Fruit fly (Drosophila melanogaster) whole organism, embryonic: Measurements from ENCODE around the gene CG32298.

ENCODE experiments used
- CG1024 ChIP-seq: fragments of 200-800 bp; sonication (Bioruptor generic); IDR thresholded peaks from 2 replicates; pipeline ENCODE4 v1.3.6; 2022; ENCODE audit warnings: missing biosample characterization, missing genetic modification characterization
- CG10565 ChIP-seq: fragments of 200-800 bp; sonication (Bioruptor generic); optimal IDR thresholded peaks from 3 replicates; lab custom pipeline; 2016; ENCODE audit warnings: missing biosample characterization, mild to moderate bottlenecking, missing genetic modification characterization
- CG11504 ChIP-seq: fragments of 200-800 bp; sonication (Bioruptor generic); optimal IDR thresholded peaks from 3 replicates; lab custom pipeline; 2019; ENCODE audit warnings: missing biosample characterization, mild to moderate bottlenecking, missing genetic modification characterization, moderate library complexity
- CG17328 ChIP-seq: fragments of 200-800 bp; sonication (Bioruptor generic); IDR thresholded peaks from 2 replicates; pipeline ENCODE4 v1.3.6; 2022; ENCODE audit warnings: missing biosample characterization, missing genetic modification characterization
- CG6272 ChIP-seq: fragments of 200-800 bp; sonication (Bioruptor generic); IDR thresholded peaks from 2 replicates; pipeline ENCODE4 v1.3.6; 2022; ENCODE audit warnings: missing biosample characterization, missing genetic modification characterization
- CG9797 ChIP-seq: fragments of 200-800 bp; sonication (Bioruptor generic); optimal IDR thresholded peaks from 3 replicates; lab custom pipeline; 2018; ENCODE audit warnings: missing biosample characterization, mild to moderate bottlenecking, missing genetic modification characterization
- Dip3 ChIP-seq: fragments of 200-800 bp; sonication (Bioruptor generic); optimal IDR thresholded peaks from 3 replicates; lab custom pipeline; 2016; ENCODE audit warnings: missing biosample characterization, missing genetic modification characterization
- Hmx ChIP-seq: fragments of 200-800 bp; sonication (Bioruptor generic); optimal IDR thresholded peaks from 2 replicates; lab custom pipeline; 2016; ENCODE audit warnings: missing biosample characterization, missing genetic modification characterization
- Optix ChIP-seq: fragments of 200-800 bp; sonication (Bioruptor generic); IDR thresholded peaks from 3 replicates; pipeline ENCODE4 v1.3.6; 2022; ENCODE audit warnings: missing biosample characterization, missing genetic modification characterization
- Scr ChIP-seq: fragments of 200-800 bp; sonication (Bioruptor generic); IDR thresholded peaks from 2 replicates; pipeline ENCODE4 v1.3.6; 2022; ENCODE audit warnings: missing biosample characterization, missing genetic modification characterization; ENCODE audit not compliant: partially characterized antibody
- bigmax ChIP-seq: fragments of 200-800 bp; sonication (Bioruptor generic); optimal IDR thresholded peaks from 2 replicates; lab custom pipeline; 2018; ENCODE audit warnings: missing biosample characterization, mild to moderate bottlenecking, missing genetic modification characterization
- gcm ChIP-seq: fragments of 200-800 bp; sonication (Bioruptor generic); optimal IDR thresholded peaks from 2 replicates; lab custom pipeline; 2019; ENCODE audit warnings: missing biosample characterization, mild to moderate bottlenecking, missing genetic modification characterization, moderate library complexity
- pho ChIP-seq: fragments of 200-800 bp; sonication (Bioruptor generic); optimal IDR thresholded peaks from 2 replicates; lab custom pipeline; 2016; ENCODE audit warnings: missing biosample characterization, missing genetic modification characterization
- sim ChIP-seq: fragments of 200-800 bp; sonication (Bioruptor generic); IDR thresholded peaks from 2 replicates; pipeline ENCODE4 v1.3.6; 2022; ENCODE audit warnings: missing biosample characterization, missing genetic modification characterization

dm6 chr3L:2373421-2374043 lies 17.3 kb downstream of the CG32298 start, which contains the start of the genes mRpL23 and CG9004:
- TF ChIP-seq CG6272 (GFP tag; lab: Robert Waterston, UW), result peak; percentile 100
- peak; percentile 99 for TF ChIP-seq pho (GFP tag; lab: Kevin White, UChicago)
- peak; percentile 97 for TF ChIP-seq Hmx (GFP tag; lab: Kevin White, UChicago)
- TF ChIP-seq Dip3 (GFP tag; lab: Kevin White, UChicago), result peak; percentile 99
- peak; percentile 98 for TF ChIP-seq gcm
- 0 out of 2 replicates have a peak, but pooled peaks have one; percentile 20 for TF ChIP-seq Scr
- TF ChIP-seq CG9797, result peak; percentile 70
- TF ChIP-seq Optix (GFP tag; lab: Robert Waterston, UW), result peak; percentile 99
- peak; percentile 97 for TF ChIP-seq CG1024 (GFP tag; lab: Robert Waterston, UW)
- TF ChIP-seq CG10565 (GFP tag; lab: Kevin White, UChicago), result peak; percentile 94
- peak; percentile 100 for TF ChIP-seq CG17328 (GFP tag; lab: Robert Waterston, UW)
- TF ChIP-seq bigmax, result peak; percentile 66
- peak; percentile 98 for TF ChIP-seq CG11504
- TF ChIP-seq sim (GFP tag; lab: Robert Waterston, UW), result peak; percentile 98
